Worm (Caenorhabditis elegans) whole organism, L1 larva: ENCODE results near the gene lipl-4.

ENCODE experiments used
- C04F5.9 ChIP-seq: sonication (generic microtip); optimal IDR thresholded peaks from 2 replicates; lab custom pipeline; 2016; ENCODE audit warnings: missing genetic modification characterization, missing compliant biosample characterization
- C16A3.4 ChIP-seq: fragments of 150-350 bp; optimal IDR thresholded peaks from 2 replicates; lab custom pipeline; 2014; ENCODE audit warnings: missing biosample characterization, missing genetic modification characterization
- F16B12.6 ChIP-seq: fragments of 150-350 bp; optimal IDR thresholded peaks from 2 replicates; lab custom pipeline; 2014; ENCODE audit warnings: missing biosample characterization, missing genetic modification characterization
- blmp-1 ChIP-seq: fragments of 150-350 bp; optimal IDR thresholded peaks from 2 replicates; lab custom pipeline; 2014; ENCODE audit warnings: missing biosample characterization, missing genetic modification characterization
- ceh-8 ChIP-seq: fragments of 200-800 bp; sonication (Bioruptor generic); optimal IDR thresholded peaks from 2 replicates; lab custom pipeline; 2018; ENCODE audit warnings: mild to moderate bottlenecking, missing genetic modification characterization, moderate library complexity, missing compliant biosample characterization
- ceh-82 ChIP-seq, 3 experiments: fragments of 150-350 bp in 1 of 3; sonication (generic microtip) in 2 of 3; optimal IDR thresholded peaks; 2 replicates each; lab custom pipeline; 2014 to 2017; ENCODE audit warnings: missing biosample characterization in 3 of 3, missing genetic modification characterization in 3 of 3
- dpl-1 ChIP-seq, 3 experiments: fragments of 150-350 bp in 2 of 3; sonication (generic microtip) in 1 of 3; optimal IDR thresholded peaks; 2 replicates each; lab custom pipeline; 2014 to 2017; ENCODE audit warnings: missing biosample characterization in 3 of 3, missing genetic modification characterization in 3 of 3, missing genetic modification reagents in 3 of 3
- efl-1 ChIP-seq, 4 experiments: fragments of 150-350 bp; optimal IDR thresholded peaks in 3 of 4; peaks in 1 of 4; 1 replicate in 1 of 4; 2 replicates in 3 of 4; lab custom pipeline; 2014; ENCODE audit warnings: missing biosample characterization in 2 of 4, missing genetic modification characterization in 2 of 4, missing genetic modification reagents in 2 of 4
- efl-3 ChIP-seq: fragments of 200-800 bp; sonication (Bioruptor generic); optimal IDR thresholded peaks from 2 replicates; lab custom pipeline; 2018; ENCODE audit warnings: mild to moderate bottlenecking, missing genetic modification characterization, missing compliant biosample characterization
- egl-13 ChIP-seq: sonication (generic microtip); optimal IDR thresholded peaks from 2 replicates; lab custom pipeline; 2016; ENCODE audit warnings: missing genotype, missing genetic modification reagents, missing genetic modification characterization, missing compliant biosample characterization
- elt-2 ChIP-seq: sonication (generic microtip); optimal IDR thresholded peaks from 2 replicates; lab custom pipeline; 2016; ENCODE audit warnings: missing genetic modification characterization, mild to moderate bottlenecking, inconsistent platforms, missing compliant biosample characterization, missing genetic modification reagents
- elt-3 ChIP-seq, 6 experiments: fragments of 150-350 bp in 1 of 6; sonication (generic microtip); optimal IDR thresholded peaks; 2 replicates each; lab custom pipeline; 2017 to 2018; ENCODE audit warnings: missing biosample characterization in 6 of 6, missing genetic modification characterization in 6 of 6, inconsistent platforms in 1 of 6
- fkh-10 ChIP-seq: sonication (generic microtip); optimal IDR thresholded peaks from 2 replicates; lab custom pipeline; 2017; ENCODE audit warnings: missing biosample characterization, missing genetic modification reagents, missing genetic modification characterization
- fkh-8 ChIP-seq: sonication (generic microtip); optimal IDR thresholded peaks from 2 replicates; lab custom pipeline; 2016; ENCODE audit warnings: mild to moderate bottlenecking, missing genetic modification characterization, missing compliant biosample characterization
- hlh-4 ChIP-seq: sonication (generic microtip); optimal IDR thresholded peaks from 2 replicates; lab custom pipeline; 2016; ENCODE audit warnings: mild to moderate bottlenecking, missing genetic modification characterization, missing compliant biosample characterization
- hpl-2 ChIP-seq: fragments of 150-350 bp; optimal IDR thresholded peaks from 2 replicates; lab custom pipeline; 2014; ENCODE audit warnings: missing biosample characterization, missing genetic modification reagents, missing genetic modification characterization
- irx-1 ChIP-seq: sonication (generic microtip); optimal IDR thresholded peaks from 2 replicates; lab custom pipeline; 2016; ENCODE audit warnings: missing genetic modification characterization, missing compliant biosample characterization
- lin-14 ChIP-seq: fragments of 200-800 bp; sonication (Bioruptor generic); optimal IDR thresholded peaks from 2 replicates; lab custom pipeline; 2018; ENCODE audit warnings: mild to moderate bottlenecking, missing genetic modification characterization, moderate library complexity, missing compliant biosample characterization
- lin-39 ChIP-seq: fragments of 150-350 bp; optimal IDR thresholded peaks from 2 replicates; lab custom pipeline; 2014; ENCODE audit warnings: missing biosample characterization, missing genetic modification reagents, missing genetic modification characterization
- lsy-2 ChIP-seq, 2 experiments: fragments of 150-350 bp; optimal IDR thresholded peaks; 2 replicates each; lab custom pipeline; 2014; ENCODE audit warnings: missing biosample characterization in 2 of 2, missing genetic modification characterization in 2 of 2
- nhr-19 ChIP-seq: fragments of 200-800 bp; sonication (Bioruptor generic); conservative IDR thresholded peaks from 2 replicates; pipeline ENCODE4 v1.3.6; 2022; ENCODE audit warnings: missing genetic modification characterization, missing compliant biosample characterization
- nhr-84 ChIP-seq: sonication (generic microtip); optimal IDR thresholded peaks from 2 replicates; lab custom pipeline; 2017; ENCODE audit warnings: missing biosample characterization, missing genetic modification characterization
- nhr-90 ChIP-seq: sonication (generic microtip); optimal IDR thresholded peaks from 2 replicates; lab custom pipeline; 2016; ENCODE audit warnings: mild to moderate bottlenecking, missing genetic modification characterization, missing compliant biosample characterization; ENCODE audit not compliant: poor library complexity
- pax-3 ChIP-seq: fragments of 200-800 bp; sonication (Bioruptor generic); optimal IDR thresholded peaks from 2 replicates; lab custom pipeline; 2018; ENCODE audit warnings: mild to moderate bottlenecking, missing genetic modification characterization, moderate library complexity, missing compliant biosample characterization
- pqm-1 ChIP-seq: sonication (generic microtip); optimal IDR thresholded peaks from 3 replicates; lab custom pipeline; 2017; ENCODE audit warnings: missing biosample characterization, missing genetic modification characterization
- rnt-1 ChIP-seq: sonication (generic microtip); optimal IDR thresholded peaks from 2 replicates; lab custom pipeline; 2016; ENCODE audit warnings: mild to moderate bottlenecking, missing genetic modification characterization, moderate library complexity, missing compliant biosample characterization
- skn-1 ChIP-seq: fragments of 150-350 bp; optimal IDR thresholded peaks from 2 replicates; lab custom pipeline; 2014; ENCODE audit warnings: missing biosample characterization, missing genetic modification characterization
- snpc-4 ChIP-seq: fragments of 150-350 bp; optimal IDR thresholded peaks from 2 replicates; lab custom pipeline; 2014; ENCODE audit warnings: missing biosample characterization, missing genetic modification characterization
- sptf-1 ChIP-seq: fragments of 150-350 bp; optimal IDR thresholded peaks from 2 replicates; lab custom pipeline; 2014; ENCODE audit warnings: missing biosample characterization, missing genetic modification characterization
- sup-37 ChIP-seq: fragments of 200-800 bp; sonication (Bioruptor generic); optimal IDR thresholded peaks from 2 replicates; lab custom pipeline; 2018; ENCODE audit warnings: mild to moderate bottlenecking, missing genetic modification characterization, missing compliant biosample characterization
- tlp-1 ChIP-seq: fragments of 150-350 bp; optimal IDR thresholded peaks from 2 replicates; lab custom pipeline; 2014; ENCODE audit warnings: missing biosample characterization, missing genetic modification characterization
- xbp-1 ChIP-seq: sonication (generic microtip); optimal IDR thresholded peaks from 2 replicates; lab custom pipeline; 2016; ENCODE audit warnings: missing genetic modification characterization, missing compliant biosample characterization
- zip-4 ChIP-seq: fragments of 200-800 bp; sonication (Bioruptor generic); optimal IDR thresholded peaks from 2 replicates; lab custom pipeline; 2018; ENCODE audit warnings: mild to moderate bottlenecking, missing genetic modification characterization, moderate library complexity, missing compliant biosample characterization
- ztf-11 ChIP-seq, 2 experiments: sonication (generic microtip); optimal IDR thresholded peaks; 2 replicates each; lab custom pipeline; 2016 to 2017; ENCODE audit warnings: missing genetic modification characterization in 2 of 2, missing biosample characterization in 1 of 2, missing compliant biosample characterization in 1 of 2

The lipl-4 gene

DNA sequence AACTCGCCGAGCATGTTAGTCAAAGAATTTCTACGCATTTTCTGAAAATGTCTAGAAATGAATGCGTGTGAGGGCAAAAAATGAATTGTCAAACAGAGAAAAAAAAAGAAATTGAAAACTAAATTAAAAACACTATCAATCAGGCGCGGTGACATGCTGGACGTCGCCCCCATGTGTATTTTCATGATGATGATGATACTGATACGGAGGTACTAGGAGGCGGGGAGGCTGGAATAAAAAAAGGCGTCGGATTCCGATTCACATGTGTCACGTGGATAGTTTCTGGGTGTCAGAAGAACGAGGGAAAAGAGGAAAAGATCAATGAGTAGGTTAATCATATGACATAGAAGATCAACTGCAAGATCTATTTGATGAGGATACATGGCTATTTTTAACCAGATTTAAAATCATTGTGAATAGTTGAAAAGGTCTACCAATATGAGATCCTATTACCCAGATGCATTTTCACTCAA, 44.6 kb upstream of the lipl-4 start, which contains the start of gene W01A11.7 (continued):
- TF ChIP-seq dpl-1 (GFP tag; optimal IDR thresholded peaks at IDR 0.05; lab: Kevin White, UChicago) (peak; percentile 13 to 39 (median 34)), elt-3 (tag; optimal IDR thresholded peaks at IDR 0.05; lab: Kevin White, UChicago) (peak in 4 of 6 experiments; percentile 74 to 91 (median 82)), pqm-1 (no peak)

DNA sequence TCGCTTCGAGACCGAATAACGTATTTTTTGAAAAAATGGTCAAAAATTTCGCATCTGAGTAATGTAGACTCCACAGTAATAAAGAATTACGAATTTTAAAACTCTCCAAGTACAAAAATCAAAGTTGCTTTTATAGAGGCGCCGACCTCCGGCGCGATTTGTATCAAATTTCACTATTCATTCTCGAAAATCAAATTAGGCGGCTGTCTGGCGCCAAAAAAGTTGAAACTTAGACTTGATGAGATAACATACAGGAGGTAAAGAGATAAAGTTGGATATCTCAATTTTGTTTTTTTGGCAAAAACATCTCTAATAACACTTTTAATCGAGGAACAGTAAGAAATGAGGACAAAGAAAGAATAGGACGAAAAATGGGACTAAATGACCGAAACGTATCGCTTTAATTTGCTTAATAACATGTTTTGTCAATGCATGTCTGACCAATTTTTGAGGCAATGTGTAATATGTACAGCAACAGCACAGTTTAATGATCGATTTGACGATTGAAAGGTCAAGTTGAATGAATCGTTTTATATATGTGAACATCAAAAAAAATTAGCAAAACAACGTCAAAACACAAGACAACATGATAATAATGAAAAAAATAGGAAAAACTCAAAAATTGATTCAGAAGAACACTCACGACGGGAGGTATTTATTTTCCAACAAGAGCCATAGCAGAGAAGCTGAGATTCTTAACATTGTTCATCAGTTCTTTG, 43.6 kb upstream of the lipl-4 start:
- TF ChIP-seq irx-1 (tag; lab: Kevin White, UChicago), result no peak
- TF ChIP-seq lin-39, result no peak
- TF ChIP-seq nhr-19, result no peak
- TF ChIP-seq elt-3 (tag; optimal IDR thresholded peaks at IDR 0.05; lab: Kevin White, UChicago), result peak in 1 of 6 experiments; percentile 51
- TF ChIP-seq blmp-1, result peak; percentile 95

DNA sequence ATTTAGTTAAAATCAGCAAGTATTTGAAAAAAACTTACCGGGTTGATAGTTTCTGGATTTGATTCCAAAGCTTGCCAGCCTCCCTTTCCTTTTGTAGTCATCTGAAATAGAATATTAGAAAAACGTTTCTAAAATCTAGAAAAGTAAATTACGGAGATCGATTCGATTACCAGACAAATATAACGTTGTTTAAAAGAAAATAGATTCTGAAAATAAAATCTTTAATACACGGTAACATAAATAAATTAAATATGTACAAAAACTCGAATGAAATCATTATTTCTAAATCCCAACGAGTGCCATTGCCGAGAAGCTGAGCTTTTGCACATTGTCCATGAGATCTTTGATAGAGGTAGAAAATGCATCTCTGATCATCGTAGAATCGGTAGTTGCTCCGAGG, 41.3 kb upstream of the lipl-4 start, which contains the start of gene ubh-3:
Gene ubh-3, minus strand, starts transcription at position 101 of the 400 bp plus-strand sequence.
- TF ChIP-seq nhr-84 (tag; lab: Kevin White, UChicago) (no peak), rnt-1 (no peak), ceh-82 (tag; optimal IDR thresholded peaks at IDR 0.05; lab: Kevin White, UChicago) (no peak), hpl-2 (GFP tag; lab: Kevin White, UChicago) (no peak), egl-13 (tag; lab: Kevin White, UChicago) (no peak), C04F5.9 (tag; lab: Kevin White, UChicago) (no peak), fkh-8 (no peak), C16A3.4 (tag; lab: Kevin White, UChicago) (no peak), snpc-4 (tag; lab: Kevin White, UChicago) (no peak), ceh-8 (no peak), F16B12.6 (no peak), pax-3 (tag; lab: Kevin White, UChicago) (no peak)
- TF ChIP-seq, all 84 proteins: peak for 0

DNA sequence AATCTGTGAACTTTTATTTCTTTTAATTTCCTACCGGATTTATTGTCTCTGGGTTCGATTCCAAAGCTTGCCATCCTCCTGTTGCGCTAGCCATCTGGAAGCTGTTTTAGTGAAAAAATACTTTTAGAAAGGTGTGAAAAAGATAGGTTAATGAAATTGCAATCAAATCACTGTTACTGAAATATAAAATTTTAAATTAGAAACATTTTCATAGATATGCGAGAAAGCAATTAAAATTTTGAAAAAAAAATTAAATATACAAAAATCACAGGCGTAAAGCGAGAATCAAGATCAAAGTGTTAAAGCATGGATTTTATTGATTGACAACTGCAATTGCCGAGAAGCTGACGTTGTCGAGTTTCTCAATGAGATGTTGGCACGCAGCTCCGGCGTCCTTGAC, 40.3 kb upstream of the lipl-4 start, which contains the start of gene ubh-2:
Gene ubh-2, minus strand, starts transcription at position 101 of the 400 bp plus-strand sequence.
- TF ChIP-seq ceh-8 (no peak), efl-3 (GFP tag; lab: Kevin White, UChicago) (no peak), zip-4 (GFP tag; lab: Kevin White, UChicago) (no peak)

DNA sequence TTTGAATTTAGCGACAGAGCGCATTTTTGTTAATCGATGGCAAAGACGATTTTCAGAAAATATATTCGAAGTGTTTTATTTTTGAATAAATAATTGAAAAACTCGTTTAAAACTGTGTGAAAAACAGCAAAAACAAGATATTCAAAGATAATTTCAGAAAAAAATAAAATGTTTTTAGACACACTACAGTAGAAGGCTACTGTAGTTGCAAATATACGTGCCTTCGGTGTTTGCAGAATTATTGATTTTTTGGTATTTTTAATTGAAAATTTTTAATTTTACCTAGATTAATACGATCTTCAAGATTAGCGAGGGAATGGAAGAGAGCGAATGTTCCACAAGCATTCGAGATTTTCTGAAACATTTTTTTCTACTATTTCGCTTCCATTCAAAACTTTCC, 39.3 kb upstream of the lipl-4 start:
- TF ChIP-seq ztf-11 (tag; optimal IDR thresholded peaks at IDR 0.05; lab: Kevin White, UChicago) (no peak), skn-1 (no peak), elt-2 (tag; lab: Kevin White, UChicago) (no peak), hlh-4 (tag; lab: Kevin White, UChicago) (no peak), lsy-2 (tag; optimal IDR thresholded peaks at IDR 0.05; lab: Kevin White, UChicago) (peak in 1 of 2 experiments; percentile 50), tlp-1 (no peak)

- TF ChIP-seq pax-3 (tag; lab: Kevin White, UChicago) (no peak), elt-3 (tag; optimal IDR thresholded peaks at IDR 0.05; lab: Kevin White, UChicago) (peak in 1 of 6 experiments; percentile 23), efl-1 (optimal IDR thresholded peaks at IDR 0.05; lab: Kevin White, UChicago) (no peak), efl-1 (GFP tag; optimal IDR thresholded peaks at IDR 0.05 in 1 of 2; lab: Kevin White, UChicago) (peak in 1 of 2 experiments; percentile 24)
Observed at ce11 chrV:6511121-6511520, 38.9 kb upstream of the lipl-4 start, which contains the start of gene ubh-1. Gene ubh-1, minus strand, starts transcription at chrV:6511409.

DNA sequence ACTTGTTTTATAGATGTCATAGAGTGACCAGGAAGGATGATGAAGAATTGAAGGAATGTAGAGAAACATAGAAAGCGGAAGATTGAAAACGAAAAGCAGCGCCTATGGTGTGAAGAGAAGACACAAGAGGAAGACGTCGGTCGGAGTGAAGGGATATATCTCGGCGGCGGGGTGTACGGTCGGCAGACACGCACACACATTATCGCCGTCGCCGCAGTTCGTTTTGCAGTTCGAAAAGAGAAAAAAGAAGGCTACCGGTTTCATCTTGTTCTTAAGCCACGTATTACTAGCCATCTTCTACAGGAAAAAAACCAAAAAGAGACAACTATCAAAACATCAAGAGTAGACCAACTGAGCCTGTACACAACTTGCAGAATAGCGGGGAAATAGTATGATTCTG, 36.6 kb upstream of the lipl-4 start:
- TF ChIP-seq efl-1 (optimal IDR thresholded peaks at IDR 0.05; lab: Kevin White, UChicago) (no peak), efl-1 (GFP tag; optimal IDR thresholded peaks at IDR 0.05 in 1 of 2; lab: Kevin White, UChicago) (peak in 1 of 2 experiments; percentile 59), fkh-10 (GFP tag; lab: Kevin White, UChicago) (no peak), elt-3 (tag; optimal IDR thresholded peaks at IDR 0.05; lab: Kevin White, UChicago) (peak in 1 of 6 experiments; percentile 32), sup-37 (GFP tag; lab: Kevin White, UChicago) (no peak), xbp-1 (tag; lab: Kevin White, UChicago) (peak; percentile 22), blmp-1 (peak; percentile 94), nhr-90 (tag; lab: Kevin White, UChicago) (peak; percentile 19), lin-39 (no peak), F16B12.6 (no peak), lin-14 (GFP tag; lab: Kevin White, UChicago) (peak; percentile 72), sptf-1 (tag; lab: Kevin White, UChicago) (no peak), elt-2 (tag; lab: Kevin White, UChicago) (no peak)
